Fruit fly (Drosophila melanogaster) S2 (cell line): Measurements from ENCODE around the gene Past1.

Experiments
- CG8478 ChIP-seq: fragments of >200 bp; optimal IDR thresholded peaks from 2 replicates; lab custom pipeline; 2018
- CTCF ChIP-seq, 2 experiments: fragments of >200 bp; optimal IDR thresholded peaks; 2 replicates each; lab custom pipeline; 2018

- no peak for TF ChIP-seq CG8478
- TF ChIP-seq CTCF (optimal IDR thresholded peaks at IDR 0.05; lab: Kevin White, UChicago), result no peak
Observed at dm6 chr3R:12717588-12718535, 20.7 kb downstream of the Past1 start.
